Worm (Caenorhabditis elegans): ENCODE measurements around the gene Y17G9B.8.

DNA sequence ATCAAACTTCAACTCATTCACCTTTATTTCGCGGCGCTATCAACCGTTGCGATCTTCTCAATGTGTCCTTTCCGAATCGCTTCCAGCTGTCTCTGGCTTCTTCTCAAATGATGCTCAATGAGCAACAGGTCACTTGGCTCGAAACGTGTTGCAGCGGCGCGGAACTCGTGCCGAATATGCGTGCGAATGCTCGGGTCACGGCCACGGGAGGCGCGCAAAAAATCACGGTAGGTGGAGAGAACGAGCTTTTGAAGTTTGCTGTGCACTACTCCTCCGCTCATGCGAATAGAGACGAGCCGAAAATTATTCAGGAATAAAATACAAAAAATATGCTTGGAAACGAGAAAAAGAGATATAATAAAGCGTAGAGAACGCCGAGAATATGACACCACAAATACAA, 48.2 kb downstream of the Y17G9B.8 start, which contains the start of gene cif-1:
- TF ChIP-seq nhr-12 (tag; optimal IDR thresholded peaks at IDR 0.05) (no peak), ceh-82 (tag; optimal IDR thresholded peaks at IDR 0.05) (no peak), snu-23 (GFP tag; optimal IDR thresholded peaks at IDR 0.05) (no peak), ama-1 (optimal IDR thresholded peaks at IDR 0.05) (no peak), mep-1 (tag; optimal IDR thresholded peaks at IDR 0.05) (no peak), C16A3.4 (tag; optimal IDR thresholded peaks at IDR 0.05) (no peak), lin-39 (tag; optimal IDR thresholded peaks at IDR 0.05) (no peak), ztf-4 (tag; optimal IDR thresholded peaks at IDR 0.05) (no peak), hpl-2 (GFP tag; optimal IDR thresholded peaks at IDR 0.05) (no peak), egl-27 (tag; optimal IDR thresholded peaks at IDR 0.05) (no peak), lin-15B (tag; optimal IDR thresholded peaks at IDR 0.05) (no peak)

All from whole organism, L1 larva.